Fruit fly (Drosophila melanogaster) whole organism, embryonic: ENCODE results near the gene CG14439.

Experiments
- Adf1 ChIP-seq: fragments of 200-800 bp; sonication (Bioruptor generic); IDR thresholded peaks from 2 replicates; pipeline ENCODE4 v1.3.6; 2022; ENCODE audit warnings: missing biosample characterization, missing genetic modification characterization
- B-H2 ChIP-seq: fragments of 200-800 bp; sonication (Bioruptor generic); optimal IDR thresholded peaks from 2 replicates; lab custom pipeline; 2018; ENCODE audit warnings: missing biosample characterization, mild to moderate bottlenecking, missing genetic modification characterization
- Bteb2 ChIP-seq: fragments of 200-800 bp; sonication (Bioruptor generic); optimal IDR thresholded peaks from 2 replicates; lab custom pipeline; 2016; ENCODE audit warnings: missing biosample characterization, missing genetic modification characterization
- CG10565 ChIP-seq: fragments of 200-800 bp; sonication (Bioruptor generic); optimal IDR thresholded peaks from 3 replicates; lab custom pipeline; 2016; ENCODE audit warnings: missing biosample characterization, mild to moderate bottlenecking, missing genetic modification characterization
- CG11247 ChIP-seq: fragments of 200-800 bp; sonication (Bioruptor generic); IDR thresholded peaks from 2 replicates; pipeline ENCODE4 v1.3.6; 2022; ENCODE audit warnings: missing biosample characterization, missing genetic modification characterization
- CG12219 ChIP-seq: fragments of 200-800 bp; sonication (Bioruptor generic); optimal IDR thresholded peaks from 3 replicates; lab custom pipeline; 2018; ENCODE audit warnings: missing biosample characterization, mild to moderate bottlenecking, missing genetic modification characterization
- CG12236 ChIP-seq: fragments of 200-800 bp; sonication (Bioruptor generic); optimal IDR thresholded peaks from 2 replicates; lab custom pipeline; 2016; ENCODE audit warnings: missing biosample characterization, missing genetic modification characterization
- CG1233 ChIP-seq: fragments of 200-800 bp; sonication (Bioruptor generic); optimal IDR thresholded peaks from 4 replicates; lab custom pipeline; 2018; ENCODE audit warnings: missing biosample characterization, mild to moderate bottlenecking, missing genetic modification characterization
- CG12769 ChIP-seq: fragments of 200-800 bp; sonication (Bioruptor generic); optimal IDR thresholded peaks from 2 replicates; lab custom pipeline; 2019; ENCODE audit warnings: missing biosample characterization, mild to moderate bottlenecking, missing genetic modification characterization, moderate library complexity
- CG13424 ChIP-seq: fragments of 200-800 bp; sonication (Bioruptor generic); optimal IDR thresholded peaks from 2 replicates; lab custom pipeline; 2019; ENCODE audit warnings: missing biosample characterization, mild to moderate bottlenecking, missing genetic modification characterization, moderate library complexity
- CG14441 ChIP-seq: fragments of 200-800 bp; sonication (Bioruptor generic); IDR thresholded peaks from 2 replicates; pipeline ENCODE4 v1.3.6; 2022; ENCODE audit warnings: missing biosample characterization, missing genetic modification characterization
- CG14667 ChIP-seq: fragments of 200-800 bp; sonication (Bioruptor generic); IDR thresholded peaks from 2 replicates; pipeline ENCODE4 v1.3.6; 2022; ENCODE audit warnings: missing biosample characterization, missing genetic modification characterization
- CG14710 ChIP-seq: fragments of 200-800 bp; sonication (Bioruptor generic); optimal IDR thresholded peaks from 3 replicates; lab custom pipeline; 2019; ENCODE audit warnings: missing biosample characterization, mild to moderate bottlenecking, missing genetic modification characterization, moderate library complexity
- CG15696 ChIP-seq: fragments of 200-800 bp; sonication (Bioruptor generic); optimal IDR thresholded peaks from 2 replicates; lab custom pipeline; 2019; ENCODE audit warnings: missing biosample characterization, mild to moderate bottlenecking, missing genetic modification characterization, moderate library complexity
- CG1647 ChIP-seq: fragments of 200-800 bp; sonication (Bioruptor generic); optimal IDR thresholded peaks from 3 replicates; lab custom pipeline; 2016; ENCODE audit warnings: missing biosample characterization, missing genetic modification characterization
- CG17612 ChIP-seq: fragments of 200-800 bp; sonication (Bioruptor generic); IDR thresholded peaks from 2 replicates; pipeline ENCODE4 v1.3.6; 2022; ENCODE audit warnings: missing biosample characterization, missing genetic modification characterization
- CG17802 ChIP-seq: fragments of 200-800 bp; sonication (Bioruptor generic); optimal IDR thresholded peaks from 2 replicates; lab custom pipeline; 2018; ENCODE audit warnings: missing biosample characterization, mild to moderate bottlenecking, missing genetic modification characterization, moderate library complexity
- CG3838 ChIP-seq: fragments of 200-800 bp; sonication (Bioruptor generic); optimal IDR thresholded peaks from 3 replicates; lab custom pipeline; 2016; ENCODE audit warnings: missing biosample characterization, missing genetic modification characterization
- CG5180 ChIP-seq: fragments of 200-800 bp; sonication (Bioruptor generic); optimal IDR thresholded peaks from 3 replicates; lab custom pipeline; 2017; ENCODE audit warnings: missing biosample characterization, missing genetic modification characterization, mild to moderate bottlenecking, moderate library complexity, missing genetic modification reagents
- CG8924 ChIP-seq: fragments of 200-800 bp; optimal IDR thresholded peaks from 3 replicates; lab custom pipeline; 2019; ENCODE audit warnings: missing biosample characterization, mild to moderate bottlenecking, missing genetic modification characterization, moderate library complexity
- CrebB ChIP-seq: fragments of 200-800 bp; sonication (Bioruptor generic); optimal IDR thresholded peaks from 3 replicates; lab custom pipeline; 2018; ENCODE audit warnings: missing biosample characterization, mild to moderate bottlenecking, missing genetic modification characterization
- Drgx ChIP-seq: fragments of 200-800 bp; sonication (Bioruptor generic); IDR thresholded peaks from 2 replicates; pipeline ENCODE4 v1.3.6; 2022; ENCODE audit warnings: missing biosample characterization, missing genetic modification characterization
- Gsc ChIP-seq: fragments of 200-800 bp; sonication (Bioruptor generic); IDR thresholded peaks from 2 replicates; pipeline ENCODE4 v1.3.6; 2022; ENCODE audit warnings: missing biosample characterization, missing genetic modification characterization
- H2.0 ChIP-seq: fragments of 200-800 bp; sonication (Bioruptor generic); IDR thresholded peaks from 2 replicates; pipeline ENCODE4 v1.3.6; 2022; ENCODE audit warnings: missing biosample characterization, missing genetic modification characterization
- HHEX ChIP-seq: fragments of 200-800 bp; sonication (Bioruptor generic); optimal IDR thresholded peaks from 3 replicates; lab custom pipeline; 2017; ENCODE audit warnings: missing biosample characterization, mild to moderate bottlenecking, missing genetic modification characterization, missing genetic modification reagents
- Med ChIP-seq: fragments of 200-800 bp; sonication (Bioruptor generic); peaks from one replicate; lab custom pipeline; 2016; ENCODE audit warnings: missing biosample characterization, missing genetic modification characterization, mild to moderate bottlenecking, inconsistent platforms, moderate library complexity
- Pdp1 ChIP-seq, 2 experiments: fragments of 200-800 bp; sonication (Bioruptor generic); optimal IDR thresholded peaks; 3 replicates each; lab custom pipeline; 2016; ENCODE audit warnings: missing biosample characterization in 2 of 2, missing genetic modification characterization in 2 of 2, mild to moderate bottlenecking in 1 of 2, moderate library complexity in 1 of 2
- Ravus ChIP-seq: fragments of 200-800 bp; sonication (Bioruptor generic); IDR thresholded peaks from 2 replicates; pipeline ENCODE4 v1.3.6; 2022; ENCODE audit warnings: missing biosample characterization, missing genetic modification characterization
- Rfx ChIP-seq: fragments of 200-800 bp; sonication (Bioruptor generic); IDR thresholded peaks from 2 replicates; pipeline ENCODE4 v1.3.6; 2022; ENCODE audit warnings: missing biosample characterization, missing genetic modification characterization
- Trl ChIP-seq, 3 experiments: fragments of >200 bp in 2 of 3; fragments of 200-800 bp in 1 of 3; sonication (Bioruptor generic) in 1 of 3; optimal IDR thresholded peaks; 2 replicates in 1 of 3; 3 replicates in 2 of 3; lab custom pipeline; 2016 to 2017; ENCODE audit warnings: missing biosample characterization in 1 of 3, missing genetic modification characterization in 1 of 3
- br ChIP-seq: fragments of >200 bp; optimal IDR thresholded peaks from 2 replicates; lab custom pipeline; 2017
- bsh ChIP-seq, 2 experiments: fragments of 200-800 bp; sonication (Bioruptor generic); optimal IDR thresholded peaks; 2 replicates each; lab custom pipeline; 2017 to 2018; ENCODE audit warnings: mild to moderate bottlenecking in 2 of 2, missing biosample characterization in 2 of 2, missing genetic modification characterization in 2 of 2, moderate library complexity in 1 of 2
- btn ChIP-seq: fragments of 200-800 bp; sonication (Bioruptor generic); optimal IDR thresholded peaks from 2 replicates; lab custom pipeline; 2016; ENCODE audit warnings: missing biosample characterization, missing genetic modification characterization
- cato ChIP-seq: fragments of 200-800 bp; sonication (Bioruptor generic); optimal IDR thresholded peaks from 2 replicates; lab custom pipeline; 2016; ENCODE audit warnings: missing biosample characterization, missing genetic modification characterization, borderline replicate concordance
- caup ChIP-seq: fragments of 200-800 bp; sonication (Bioruptor generic); optimal IDR thresholded peaks from 3 replicates; lab custom pipeline; 2017; ENCODE audit warnings: missing biosample characterization, mild to moderate bottlenecking, missing genetic modification characterization, moderate library complexity; ENCODE audit not compliant: severe bottlenecking
- dati ChIP-seq: fragments of 200-800 bp; sonication (Bioruptor generic); IDR thresholded peaks from 2 replicates; pipeline ENCODE4 v1.3.6; 2022; ENCODE audit warnings: missing biosample characterization, missing genetic modification characterization
- exex ChIP-seq: fragments of 200-800 bp; sonication (Bioruptor generic); optimal IDR thresholded peaks from 4 replicates; lab custom pipeline; 2018; ENCODE audit warnings: missing biosample characterization, mild to moderate bottlenecking, missing genetic modification characterization, moderate library complexity
- kni ChIP-seq: fragments of 200-800 bp; sonication (Bioruptor generic); optimal IDR thresholded peaks from 3 replicates; lab custom pipeline; 2017; ENCODE audit warnings: mild to moderate bottlenecking, missing biosample characterization, missing genetic modification reagents, missing genetic modification characterization
- nom ChIP-seq: fragments of 200-800 bp; sonication (Bioruptor generic); optimal IDR thresholded peaks from 2 replicates; lab custom pipeline; 2017; ENCODE audit warnings: missing biosample characterization, missing genetic modification characterization, mild to moderate bottlenecking, moderate library complexity, missing genetic modification reagents
- odd ChIP-seq: fragments of 200-800 bp; sonication (Bioruptor generic); optimal IDR thresholded peaks from 2 replicates; lab custom pipeline; 2017; ENCODE audit warnings: missing biosample characterization, mild to moderate bottlenecking, missing genetic modification characterization
- sd ChIP-seq: fragments of 200-800 bp; sonication (Bioruptor generic); optimal IDR thresholded peaks from 3 replicates; lab custom pipeline; 2018; ENCODE audit warnings: missing biosample characterization, mild to moderate bottlenecking, missing genetic modification characterization, moderate library complexity
- slp2 ChIP-seq: fragments of 200-800 bp; sonication (Bioruptor generic); optimal IDR thresholded peaks from 2 replicates; lab custom pipeline; 2016; ENCODE audit warnings: missing biosample characterization, missing genetic modification characterization
- sqz ChIP-seq: fragments of 200-800 bp; sonication (Bioruptor generic); optimal IDR thresholded peaks from 3 replicates; lab custom pipeline; 2018; ENCODE audit warnings: missing biosample characterization, mild to moderate bottlenecking, missing genetic modification characterization
- twi ChIP-seq: fragments of 200-800 bp; optimal IDR thresholded peaks from 2 replicates; lab custom pipeline; 2019; ENCODE audit warnings: missing biosample characterization, mild to moderate bottlenecking, missing genetic modification characterization, moderate library complexity

Gene CG14439

dm6 chrX:6706570-6707306 lies 40.6 kb upstream of the CG14439 start (continued):
- peak; percentile 39 for TF ChIP-seq kni (GFP tag; lab: Kevin White, UChicago)
- TF ChIP-seq CG12769 = peak; percentile 91
- peak; percentile 34 for TF ChIP-seq twi (tag; lab: Kevin White, UChicago)
- no peak for TF ChIP-seq CrebB
- no peak for TF ChIP-seq CG3838 (GFP tag; lab: Kevin White, UChicago)

- TF ChIP-seq nom (GFP tag; lab: Kevin White, UChicago) = peak; percentile 87
- TF ChIP-seq HHEX (GFP tag; lab: Kevin White, UChicago) = no peak
- peak in 1 of 2 experiments; percentile 73 for TF ChIP-seq bsh (GFP tag; optimal IDR thresholded peaks at IDR 0.05; lab: Kevin White, UChicago)
- peak in 1 of 2 experiments; percentile 8 for TF ChIP-seq Trl (optimal IDR thresholded peaks at IDR 0.05; lab: Kevin White, UChicago)
- no peak for TF ChIP-seq Trl (GFP tag; optimal IDR thresholded peaks at IDR 0.05; lab: Kevin White, UChicago)
- TF ChIP-seq Drgx (GFP tag; lab: Robert Waterston, UW) = peak; percentile 56
These were observed 39.2 kb upstream of the CG14439 start for dm6 chrX:6708138-6708537.

- TF ChIP-seq CG14441 (GFP tag; lab: Robert Waterston, UW) (peak; percentile 80), Adf1 (GFP tag; lab: Robert Waterston, UW) (no peak), Ravus (no peak), bsh (GFP tag; optimal IDR thresholded peaks at IDR 0.05; lab: Kevin White, UChicago) (no peak), CG15696 (tag; lab: Kevin White, UChicago) (no peak), Rfx (GFP tag; lab: Robert Waterston, UW) (peak; percentile 20; the same call in 1 of the 2 replicates), caup (GFP tag; lab: Kevin White, UChicago) (peak; percentile 23), CG17612 (GFP tag; lab: Robert Waterston, UW) (no peak), Bteb2 (GFP tag; lab: Kevin White, UChicago) (no peak), odd (GFP tag; lab: Kevin White, UChicago) (no peak), sqz (GFP tag; lab: Kevin White, UChicago) (peak; percentile 31), CG5180 (GFP tag; lab: Kevin White, UChicago) (peak; percentile 54), CG12769 (peak; percentile 20), CG8924 (tag; lab: Kevin White, UChicago) (peak; percentile 24), dati (GFP tag; lab: Robert Waterston, UW) (no peak), sd (tag; lab: Kevin White, UChicago) (peak; percentile 20), br (lab: Kevin White, UChicago) (no peak), CG17802 (tag; lab: Kevin White, UChicago) (no peak), CG14667 (GFP tag; lab: Robert Waterston, UW) (no peak), H2.0 (GFP tag; lab: Robert Waterston, UW) (no peak), CG14710 (tag; lab: Kevin White, UChicago) (no peak), CG1647 (no peak), CG12219 (GFP tag; lab: Kevin White, UChicago) (no peak), CG13424 (tag; lab: Kevin White, UChicago) (no peak), cato (GFP tag; lab: Kevin White, UChicago) (no peak), btn (no peak), CG12236 (GFP tag; lab: Kevin White, UChicago) (no peak), Med (peak; percentile 66), Pdp1 (GFP tag; optimal IDR thresholded peaks at IDR 0.05; lab: Kevin White, UChicago) (peak in 1 of 2 experiments; percentile 15), B-H2 (GFP tag; lab: Kevin White, UChicago) (peak; percentile 24), exex (tag; lab: Kevin White, UChicago) (peak; percentile 58), CG10565 (GFP tag; lab: Kevin White, UChicago) (no peak), CG11247 (GFP tag; lab: Robert Waterston, UW) (no peak), CG1233 (GFP tag; lab: Kevin White, UChicago) (no peak), slp2 (GFP tag; lab: Kevin White, UChicago) (no peak), Gsc (no peak)
These were observed 38.7 kb upstream of the CG14439 start for dm6 chrX:6708580-6709199.
